Fruit fly (Drosophila melanogaster) whole organism: ENCODE results near the gene Gr77a.

ENCODE experiments used
- CG8478 ChIP-seq: fragments of >200 bp; optimal IDR thresholded peaks from 2 replicates; lab custom pipeline; 2018; ENCODE audit warnings: inconsistent platforms
- Dll ChIP-seq: fragments of >200 bp; optimal IDR thresholded peaks from 2 replicates; lab custom pipeline; 2017
- EcR ChIP-seq, 2 experiments: fragments of >200 bp; optimal IDR thresholded peaks; 2 replicates each; lab custom pipeline; 2017; ENCODE audit warnings: missing biosample characterization in 2 of 2, missing genetic modification characterization in 2 of 2, missing genetic modification reagents in 2 of 2
- psq ChIP-seq: fragments of >200 bp; optimal IDR thresholded peaks from 2 replicates; lab custom pipeline; 2017
- usp ChIP-seq: fragments of >200 bp; optimal IDR thresholded peaks from 2 replicates; lab custom pipeline; 2017; ENCODE audit warnings: missing biosample characterization, missing genetic modification characterization, mixed read lengths

DNA sequence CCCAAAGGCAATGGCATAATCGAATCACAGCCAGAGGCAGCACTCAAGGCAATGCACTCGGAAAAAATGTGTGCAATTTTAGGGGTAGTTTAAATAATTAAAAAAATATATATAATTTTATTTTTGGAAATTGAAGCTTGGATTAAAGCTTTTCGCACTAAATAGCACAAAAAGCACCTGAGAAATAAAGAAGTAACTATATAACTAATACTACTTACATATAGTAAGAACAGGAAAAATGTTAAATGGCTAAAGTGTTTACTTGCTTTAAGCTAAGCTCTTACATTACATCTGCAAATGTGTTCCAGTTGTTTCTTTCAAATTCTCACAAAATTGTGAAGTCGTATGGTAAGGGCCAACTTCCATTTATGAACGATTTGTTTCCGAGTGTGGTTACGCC, at the start of gene Gr77a:
- TF ChIP-seq psq (lab: Kevin White, UChicago), result no peak
- TF ChIP-seq Dll (lab: Kevin White, UChicago), result no peak
- no peak for TF ChIP-seq usp (GFP tag; lab: Kevin White, UChicago)
- TF ChIP-seq CG8478 (lab: Kevin White, UChicago), result no peak
- TF ChIP-seq EcR (GFP tag; optimal IDR thresholded peaks at IDR 0.05; lab: Kevin White, UChicago), result no peak
